Fruit fly (Drosophila melanogaster) whole organism, prepupa: ENCODE data around the gene CG14074.

Source experiments
- CG11294 ChIP-seq: fragments of 200-800 bp; sonication (Bioruptor generic); IDR thresholded peaks from 2 replicates; pipeline ENCODE4 v1.3.6; 2022; ENCODE audit warnings: missing biosample characterization, missing genetic modification characterization
- CG11762 ChIP-seq: fragments of 200-800 bp; sonication (Bioruptor generic); optimal IDR thresholded peaks from 3 replicates; lab custom pipeline; 2016; ENCODE audit warnings: missing biosample characterization, missing genetic modification characterization; ENCODE audit not compliant: insufficient read depth
- CG11902 ChIP-seq: fragments of 200-800 bp; sonication (Bioruptor generic); optimal IDR thresholded peaks from 3 replicates; lab custom pipeline; 2016; ENCODE audit warnings: missing biosample characterization, missing genetic modification characterization
- CG1621 ChIP-seq: fragments of 200-800 bp; sonication (Bioruptor generic); optimal IDR thresholded peaks from 3 replicates; lab custom pipeline; 2018; ENCODE audit warnings: missing biosample characterization, mild to moderate bottlenecking, missing genetic modification characterization
- CG34406 ChIP-seq: fragments of 200-800 bp; sonication (Bioruptor generic); optimal IDR thresholded peaks from 3 replicates; lab custom pipeline; 2016; ENCODE audit warnings: missing biosample characterization, missing genetic modification characterization
- CG6163 ChIP-seq: fragments of 200-800 bp; sonication (Bioruptor generic); IDR thresholded peaks from 3 replicates; pipeline ENCODE4 v1.3.6; 2022; ENCODE audit warnings: missing biosample characterization, missing genetic modification characterization
- CG6792 ChIP-seq: fragments of 200-800 bp; sonication (Bioruptor generic); optimal IDR thresholded peaks from 3 replicates; lab custom pipeline; 2016; ENCODE audit warnings: missing biosample characterization, missing genetic modification characterization
- CG8632 ChIP-seq: fragments of 200-800 bp; sonication (Bioruptor generic); optimal IDR thresholded peaks from 3 replicates; lab custom pipeline; 2016; ENCODE audit warnings: missing biosample characterization, missing genetic modification characterization
- CG9139 ChIP-seq: fragments of 200-800 bp; sonication (Bioruptor generic); optimal IDR thresholded peaks from 3 replicates; lab custom pipeline; 2017; ENCODE audit warnings: missing biosample characterization, mild to moderate bottlenecking, missing genetic modification characterization
- Eip75B ChIP-seq: fragments of 200-800 bp; sonication (Bioruptor generic); optimal IDR thresholded peaks from 3 replicates; lab custom pipeline; 2016; ENCODE audit warnings: missing biosample characterization, missing genetic modification characterization
- Eip93F ChIP-seq: fragments of 200-800 bp; sonication (Bioruptor generic); optimal IDR thresholded peaks from 2 replicates; lab custom pipeline; 2016; ENCODE audit warnings: missing biosample characterization, mild to moderate bottlenecking, missing genetic modification characterization
- Ets96B ChIP-seq: fragments of 200-800 bp; optimal IDR thresholded peaks from 2 replicates; lab custom pipeline; 2019; ENCODE audit warnings: missing biosample characterization, mild to moderate bottlenecking, missing genetic modification characterization, moderate library complexity
- Hr39 ChIP-seq: fragments of 200-800 bp; sonication (Bioruptor generic); optimal IDR thresholded peaks from 2 replicates; lab custom pipeline; 2016; ENCODE audit warnings: missing biosample characterization, missing genetic modification characterization
- Hr4 ChIP-seq: fragments of 200-800 bp; sonication (Bioruptor generic); optimal IDR thresholded peaks from 3 replicates; lab custom pipeline; 2016; ENCODE audit warnings: missing biosample characterization, missing genetic modification characterization
- Lpt ChIP-seq: fragments of 200-800 bp; sonication (Bioruptor generic); optimal IDR thresholded peaks from 3 replicates; lab custom pipeline; 2016; ENCODE audit warnings: missing biosample characterization, missing genetic modification characterization
- Met ChIP-seq: fragments of 200-800 bp; sonication (Bioruptor generic); optimal IDR thresholded peaks from 3 replicates; lab custom pipeline; 2016; ENCODE audit warnings: missing biosample characterization, missing genetic modification characterization
- OdsH ChIP-seq: fragments of 200-800 bp; sonication (Bioruptor generic); optimal IDR thresholded peaks from 3 replicates; lab custom pipeline; 2016; ENCODE audit warnings: missing biosample characterization, missing genetic modification characterization
- Smox ChIP-seq: fragments of 200-800 bp; sonication (Bioruptor generic); optimal IDR thresholded peaks from 3 replicates; lab custom pipeline; 2016; ENCODE audit warnings: missing biosample characterization, missing genetic modification characterization
- Sox102F ChIP-seq: fragments of 200-800 bp; sonication (Bioruptor generic); optimal IDR thresholded peaks from 2 replicates; lab custom pipeline; 2016; ENCODE audit warnings: missing biosample characterization, mild to moderate bottlenecking, missing genetic modification characterization
- Sox15 ChIP-seq: fragments of 200-800 bp; sonication (Bioruptor generic); optimal IDR thresholded peaks from 3 replicates; lab custom pipeline; 2016; ENCODE audit warnings: missing biosample characterization, missing genetic modification characterization
- achi ChIP-seq: fragments of 200-800 bp; sonication (Bioruptor generic); optimal IDR thresholded peaks from 3 replicates; lab custom pipeline; 2016; ENCODE audit warnings: missing biosample characterization, missing genetic modification characterization
- acj6 ChIP-seq: fragments of 200-800 bp; sonication (Bioruptor generic); optimal IDR thresholded peaks from 3 replicates; lab custom pipeline; 2016; ENCODE audit warnings: missing biosample characterization, missing genetic modification characterization
- dac ChIP-seq: fragments of 200-800 bp; sonication (Bioruptor generic); optimal IDR thresholded peaks from 2 replicates; lab custom pipeline; 2017; ENCODE audit warnings: missing biosample characterization, mild to moderate bottlenecking, missing genetic modification characterization
- dsx ChIP-seq: fragments of 200-800 bp; optimal IDR thresholded peaks from 3 replicates; lab custom pipeline; 2019; ENCODE audit warnings: missing biosample characterization, mild to moderate bottlenecking, missing genetic modification characterization, moderate library complexity; ENCODE audit not compliant: poor library complexity, severe bottlenecking
- eg ChIP-seq: fragments of 200-800 bp; sonication (Bioruptor generic); IDR thresholded peaks from 3 replicates; pipeline ENCODE4 v1.3.6; 2022; ENCODE audit warnings: missing biosample characterization, missing genetic modification characterization
- esn ChIP-seq: fragments of 200-800 bp; sonication (Bioruptor generic); optimal IDR thresholded peaks from 2 replicates; lab custom pipeline; 2016; ENCODE audit warnings: missing biosample characterization, mild to moderate bottlenecking, missing genetic modification characterization, moderate library complexity
- fd59A ChIP-seq: fragments of 200-800 bp; sonication (Bioruptor generic); optimal IDR thresholded peaks from 2 replicates; lab custom pipeline; 2017; ENCODE audit warnings: missing biosample characterization, mild to moderate bottlenecking, missing genetic modification characterization, missing genetic modification reagents
- lz ChIP-seq: fragments of 200-800 bp; sonication (Bioruptor generic); optimal IDR thresholded peaks from 3 replicates; lab custom pipeline; 2016; ENCODE audit warnings: missing biosample characterization, missing genetic modification characterization
- net ChIP-seq: fragments of 200-800 bp; sonication (Bioruptor generic); optimal IDR thresholded peaks from 3 replicates; lab custom pipeline; 2016; ENCODE audit warnings: missing biosample characterization, missing genetic modification characterization
- pdm3 ChIP-seq: fragments of 200-800 bp; sonication (Bioruptor generic); optimal IDR thresholded peaks from 3 replicates; lab custom pipeline; 2016; ENCODE audit warnings: missing biosample characterization, missing genetic modification characterization
- spab ChIP-seq: fragments of 200-800 bp; sonication (Bioruptor generic); optimal IDR thresholded peaks from 2 replicates; lab custom pipeline; 2017; ENCODE audit warnings: missing biosample characterization, mild to moderate bottlenecking, missing genetic modification characterization, missing genetic modification reagents
- ss ChIP-seq, 2 experiments: fragments of 200-800 bp; sonication (Bioruptor generic); optimal IDR thresholded peaks; 2 replicates in 1 of 2; 3 replicates in 1 of 2; lab custom pipeline; 2017 to 2018; ENCODE audit warnings: mild to moderate bottlenecking in 2 of 2, missing biosample characterization in 2 of 2, missing genetic modification characterization in 2 of 2, moderate library complexity in 1 of 2
- topi ChIP-seq: fragments of 200-800 bp; sonication (Bioruptor generic); optimal IDR thresholded peaks from 3 replicates; lab custom pipeline; 2016; ENCODE audit warnings: missing biosample characterization, missing genetic modification characterization
- vri ChIP-seq: fragments of 200-800 bp; sonication (Bioruptor generic); optimal IDR thresholded peaks from 3 replicates; lab custom pipeline; 2016; ENCODE audit warnings: missing biosample characterization, mild to moderate bottlenecking, missing genetic modification characterization

Gene CG14074

DNA sequence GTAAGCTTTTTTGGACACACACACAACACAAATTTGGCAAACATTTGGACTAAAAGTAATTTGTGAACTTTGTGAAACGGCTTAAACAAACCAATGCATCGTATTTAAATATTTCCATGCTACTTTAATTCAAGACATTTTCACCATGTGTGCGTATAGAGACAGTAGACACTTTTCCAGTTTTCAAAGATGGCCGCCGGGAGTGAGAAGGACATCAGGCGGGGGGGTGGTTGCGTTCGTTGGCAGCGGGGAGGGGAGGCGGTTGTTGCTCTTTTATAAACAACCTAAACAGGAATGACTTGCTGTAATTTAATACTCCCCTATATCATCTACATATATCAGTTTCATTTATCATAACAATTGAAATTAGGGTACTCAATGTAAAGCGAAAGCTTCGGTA is 12.6 kb upstream of the CG14074 start:
- no peak for TF ChIP-seq Sox102F (GFP tag; lab: Kevin White, UChicago)
- no peak for TF ChIP-seq OdsH
- no peak for TF ChIP-seq CG9139 (GFP tag; lab: Kevin White, UChicago)
- TF ChIP-seq CG34406, result no peak
- no peak for TF ChIP-seq CG6792 (GFP tag; lab: Kevin White, UChicago)
- TF ChIP-seq CG11294 (GFP tag; lab: Robert Waterston, UW), result no peak
- no peak for TF ChIP-seq topi (GFP tag; lab: Kevin White, UChicago)
- no peak for TF ChIP-seq ss (GFP tag; optimal IDR thresholded peaks at IDR 0.05; lab: Kevin White, UChicago)

DNA sequence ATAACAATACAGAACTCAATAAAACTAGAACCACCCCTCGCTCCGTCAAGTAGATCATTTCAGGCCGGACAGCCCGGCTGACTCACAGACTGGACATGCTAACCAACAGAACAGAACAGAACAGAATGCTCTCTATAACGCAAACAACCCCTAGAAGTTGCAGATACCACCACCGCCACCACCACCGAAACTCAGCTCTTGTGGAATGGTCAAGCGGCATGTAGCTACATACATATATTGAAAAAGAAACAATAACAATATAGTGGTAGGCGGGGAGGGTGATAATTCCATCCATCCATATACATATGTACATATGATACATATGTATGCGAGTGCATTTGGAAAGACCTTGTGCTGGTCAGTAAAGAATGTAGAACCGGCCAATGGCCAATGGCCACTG is 11.6 kb upstream of the CG14074 start:
- no peak for TF ChIP-seq acj6
- TF ChIP-seq Sox15 (GFP tag; lab: Kevin White, UChicago), result no peak
- TF ChIP-seq Ets96B (tag; lab: Kevin White, UChicago), result no peak
- no peak for TF ChIP-seq Hr4 (GFP tag; lab: Kevin White, UChicago)
- TF ChIP-seq fd59A (GFP tag; lab: Kevin White, UChicago), result no peak
- no peak for TF ChIP-seq net (GFP tag; lab: Kevin White, UChicago)
- no peak for TF ChIP-seq OdsH
- no peak for TF ChIP-seq Smox (GFP tag; lab: Kevin White, UChicago)
- no peak for TF ChIP-seq achi (GFP tag; lab: Kevin White, UChicago)
- no peak for TF ChIP-seq esn (GFP tag; lab: Kevin White, UChicago)
- no peak for TF ChIP-seq eg (GFP tag; lab: Robert Waterston, UW)
- no peak for TF ChIP-seq topi (GFP tag; lab: Kevin White, UChicago)

DNA sequence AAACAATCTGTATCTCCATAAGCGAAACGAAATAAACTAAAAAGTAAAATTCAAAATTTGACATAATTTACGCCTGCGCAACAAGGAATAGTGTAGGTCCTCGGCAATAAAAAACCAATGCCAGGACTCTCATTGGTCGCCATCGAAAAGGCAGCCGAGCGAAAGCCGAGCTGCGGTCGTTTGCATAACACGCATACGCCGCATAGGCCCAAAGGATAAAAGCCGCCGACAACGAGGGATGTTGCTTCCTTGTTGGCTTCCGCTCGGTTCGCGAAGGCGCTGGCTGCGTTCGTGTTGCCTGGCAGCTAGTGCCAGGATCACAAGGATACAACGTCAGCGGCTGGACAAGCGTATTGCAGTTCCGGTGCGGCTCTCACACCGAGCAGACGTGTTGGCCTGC is 5.6 kb upstream of the CG14074 start:
- TF ChIP-seq esn (GFP tag; lab: Kevin White, UChicago), result no peak
- no peak for TF ChIP-seq Lpt (GFP tag; lab: Kevin White, UChicago)
- TF ChIP-seq dsx (GFP tag; lab: Kevin White, UChicago), result no peak
- TF ChIP-seq Hr39, result no peak
- TF ChIP-seq CG1621, result no peak
- TF ChIP-seq CG11902 (GFP tag; lab: Kevin White, UChicago), result no peak
- no peak for TF ChIP-seq CG6792 (GFP tag; lab: Kevin White, UChicago)
- no peak for TF ChIP-seq achi (GFP tag; lab: Kevin White, UChicago)
- no peak for TF ChIP-seq acj6
- no peak for TF ChIP-seq CG9139 (GFP tag; lab: Kevin White, UChicago)
- TF ChIP-seq Eip93F, result no peak
- TF ChIP-seq, all 60 proteins: peak for 0

DNA sequence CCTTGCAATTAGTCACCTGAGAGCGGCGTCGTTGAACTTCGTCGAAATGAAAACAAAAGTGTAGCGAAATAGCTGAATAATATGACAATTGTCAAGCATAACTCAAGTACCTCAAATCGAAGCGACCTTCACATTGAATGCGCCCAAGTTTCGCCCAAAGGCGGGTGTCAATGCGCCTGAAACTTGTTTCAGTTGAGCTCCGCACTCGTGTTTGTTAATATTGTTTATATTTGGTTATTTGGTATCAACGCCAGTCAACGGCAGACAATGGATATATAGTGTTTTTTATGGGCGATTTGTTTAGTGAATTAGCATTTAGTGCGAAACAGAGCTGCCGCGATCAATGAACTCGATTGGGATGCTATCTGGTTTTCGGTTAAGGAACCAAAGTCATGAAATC is 4.1 kb upstream of the CG14074 start:
- no peak for TF ChIP-seq dac (GFP tag; lab: Kevin White, UChicago)
- TF ChIP-seq CG8632, result no peak
- TF ChIP-seq lz (GFP tag; lab: Kevin White, UChicago), result no peak
- no peak for TF ChIP-seq ss (GFP tag; optimal IDR thresholded peaks at IDR 0.05; lab: Kevin White, UChicago)
- no peak for TF ChIP-seq CG6792 (GFP tag; lab: Kevin White, UChicago)
- TF ChIP-seq Eip75B, result no peak
- no peak for TF ChIP-seq pdm3 (GFP tag; lab: Kevin White, UChicago)
- no peak for TF ChIP-seq dsx (GFP tag; lab: Kevin White, UChicago)
- no peak for TF ChIP-seq CG6163
- no peak for TF ChIP-seq vri (GFP tag; lab: Kevin White, UChicago)
- TF ChIP-seq Eip93F, result no peak
- TF ChIP-seq CG11762 (GFP tag; lab: Kevin White, UChicago), result no peak
- TF ChIP-seq CG11902 (GFP tag; lab: Kevin White, UChicago), result no peak
- TF ChIP-seq spab, result no peak
- TF ChIP-seq esn (GFP tag; lab: Kevin White, UChicago), result no peak
- no peak for TF ChIP-seq Met (GFP tag; lab: Kevin White, UChicago)
- TF ChIP-seq Lpt (GFP tag; lab: Kevin White, UChicago), result no peak
